Fruit fly (Drosophila melanogaster) whole organism: Measurements from ENCODE around the gene Cul5.
A peak's percentile ranks its signal among the peaks of the same experiment; 100 is the strongest.

Source experiments
- CG8478 ChIP-seq: fragments of >200 bp; optimal IDR thresholded peaks from 2 replicates; lab custom pipeline; 2018; ENCODE audit warnings: inconsistent platforms
- Dll ChIP-seq: fragments of >200 bp; optimal IDR thresholded peaks from 2 replicates; lab custom pipeline; 2017
- EcR ChIP-seq, 2 experiments: fragments of >200 bp; optimal IDR thresholded peaks; 2 replicates each; lab custom pipeline; 2017; ENCODE audit warnings: missing biosample characterization in 2 of 2, missing genetic modification characterization in 2 of 2, missing genetic modification reagents in 2 of 2
- pan ChIP-seq: fragments of >200 bp; optimal IDR thresholded peaks from 2 replicates; lab custom pipeline; 2017
- psq ChIP-seq: fragments of >200 bp; optimal IDR thresholded peaks from 2 replicates; lab custom pipeline; 2017
- usp ChIP-seq: fragments of >200 bp; optimal IDR thresholded peaks from 2 replicates; lab custom pipeline; 2017; ENCODE audit warnings: missing biosample characterization, missing genetic modification characterization, mixed read lengths

Cul5 gene

dm6 chr3R:29068430-29069207, 5.8 kb upstream of the Cul5 start:
- TF ChIP-seq usp (GFP tag; lab: Kevin White, UChicago) (no peak), CG8478 (no peak), pan (lab: Kevin White, UChicago) (no peak), Dll (lab: Kevin White, UChicago) (no peak), EcR (GFP tag; optimal IDR thresholded peaks at IDR 0.05; lab: Kevin White, UChicago) (no peak), psq (no peak)

dm6 chr3R:29067091-29067490, 4.3 kb upstream of the Cul5 start:
- no peak for TF ChIP-seq usp (GFP tag; lab: Kevin White, UChicago)
- TF ChIP-seq pan (lab: Kevin White, UChicago) = no peak
- no peak for TF ChIP-seq EcR (GFP tag; optimal IDR thresholded peaks at IDR 0.05; lab: Kevin White, UChicago)
- TF ChIP-seq psq = no peak
- no peak for TF ChIP-seq Dll (lab: Kevin White, UChicago)
- TF ChIP-seq CG8478 = no peak

dm6 chr3R:29066285-29066684, 3.5 kb upstream of the Cul5 start:
- TF ChIP-seq EcR (GFP tag; optimal IDR thresholded peaks at IDR 0.05; lab: Kevin White, UChicago) (no peak), pan (lab: Kevin White, UChicago) (no peak), usp (GFP tag; lab: Kevin White, UChicago) (no peak), psq (no peak), CG8478 (no peak), Dll (lab: Kevin White, UChicago) (no peak)

dm6 chr3R:29064682-29065100, 1.9 kb upstream of the Cul5 start:
- TF ChIP-seq usp (GFP tag; lab: Kevin White, UChicago) (no peak), CG8478 (no peak), Dll (lab: Kevin White, UChicago) (peak; percentile 85), pan (lab: Kevin White, UChicago) (no peak), psq (no peak), EcR (GFP tag; optimal IDR thresholded peaks at IDR 0.05; lab: Kevin White, UChicago) (peak in 1 of 2 experiments; percentile 40)

- TF ChIP-seq psq (no peak), Dll (lab: Kevin White, UChicago) (peak; percentile 46)
These were observed 1.2 kb upstream of the Cul5 start for dm6 chr3R:29063921-29064460.

dm6 chr3R:29063207-29063920, 589 bp upstream of the Cul5 start:
- TF ChIP-seq pan (lab: Kevin White, UChicago) (no peak), psq (no peak), usp (GFP tag; lab: Kevin White, UChicago) (no peak), CG8478 (peak; percentile 46), EcR (GFP tag; optimal IDR thresholded peaks at IDR 0.05; lab: Kevin White, UChicago) (peak in 1 of 2 experiments; percentile 71)

dm6 chr3R:29059385-29059784, 3.4 kb downstream of the Cul5 start:
- TF ChIP-seq usp (GFP tag; lab: Kevin White, UChicago) (no peak), EcR (GFP tag; optimal IDR thresholded peaks at IDR 0.05; lab: Kevin White, UChicago) (no peak), Dll (lab: Kevin White, UChicago) (no peak), pan (lab: Kevin White, UChicago) (no peak), CG8478 (no peak), psq (no peak)

dm6 chr3R:29055710-29056109, 7.1 kb downstream of the Cul5 start, which contains the start of gene Sirt7:
TSS of gene Sirt7 (plus strand) at chr3R:29055927.
- TF ChIP-seq usp (GFP tag; lab: Kevin White, UChicago) (no peak), Dll (lab: Kevin White, UChicago) (no peak), CG8478 (no peak), pan (lab: Kevin White, UChicago) (no peak), psq (no peak), EcR (GFP tag; optimal IDR thresholded peaks at IDR 0.05; lab: Kevin White, UChicago) (no peak)

dm6 chr3R:29054047-29054446, 8.7 kb downstream of the Cul5 start, which contains the start of gene CG11843:
TSS of gene CG11843 (plus strand) at chr3R:29054347.
- TF ChIP-seq pan (lab: Kevin White, UChicago) (no peak), EcR (GFP tag; optimal IDR thresholded peaks at IDR 0.05; lab: Kevin White, UChicago) (no peak), psq (no peak), usp (GFP tag; lab: Kevin White, UChicago) (no peak), Dll (lab: Kevin White, UChicago) (no peak), CG8478 (no peak)

- TF ChIP-seq usp (GFP tag; lab: Kevin White, UChicago) = no peak
- TF ChIP-seq CG8478 = no peak
- no peak for TF ChIP-seq EcR (GFP tag; optimal IDR thresholded peaks at IDR 0.05; lab: Kevin White, UChicago)
These were observed 10.4 kb downstream of the Cul5 start, which contains the start of gene CG11842 for dm6 chr3R:29052380-29052779. TSS of gene CG11842 (plus strand) at chr3R:29052680.

dm6 chr3R:29050756-29051155, 12.0 kb downstream of the Cul5 start, which contains the start of gene CG11841:
TSS of gene CG11841 (plus strand) at chr3R:29051056.
- no peak for TF ChIP-seq psq
- no peak for TF ChIP-seq CG8478
- TF ChIP-seq EcR (GFP tag; optimal IDR thresholded peaks at IDR 0.05; lab: Kevin White, UChicago) = no peak
- TF ChIP-seq usp (GFP tag; lab: Kevin White, UChicago) = no peak
- TF ChIP-seq Dll (lab: Kevin White, UChicago) = no peak
- TF ChIP-seq pan (lab: Kevin White, UChicago) = no peak
